Fruit fly (Drosophila melanogaster): ENCODE results near the gene Surf6.
A peak's percentile ranks its signal among the peaks of the same experiment; 100 is the strongest.

Surf6 gene

DNA sequence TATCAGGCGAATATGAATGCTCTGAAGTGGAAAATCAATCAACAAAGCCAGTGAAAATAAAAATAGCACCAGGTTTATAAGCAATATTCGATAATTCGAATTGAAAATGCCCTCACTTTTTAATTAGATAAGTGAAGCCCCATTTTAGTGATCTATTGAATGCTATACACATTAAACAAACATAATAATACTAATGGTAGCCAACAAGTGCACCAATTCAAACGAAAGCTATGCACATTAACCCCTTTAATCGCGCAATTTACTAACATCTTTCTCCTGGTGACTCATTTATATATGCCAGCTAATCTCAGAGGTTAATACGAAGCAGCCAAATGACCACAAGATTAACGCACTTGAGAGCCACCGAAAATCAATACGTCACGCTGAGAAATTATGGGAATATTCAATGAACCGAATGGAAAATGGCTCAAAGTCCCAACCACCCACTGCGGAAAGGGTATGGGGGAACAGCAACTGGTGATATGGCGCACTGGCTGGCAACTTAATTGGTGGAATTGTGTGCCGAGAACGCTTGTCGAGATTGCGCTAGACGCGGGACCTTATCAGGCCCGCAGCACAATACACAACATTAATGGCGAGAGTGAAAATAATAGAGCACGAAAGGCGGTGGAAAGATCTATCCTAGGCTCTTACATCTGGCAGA is 45.2 kb downstream of the Surf6 start (continued):
- TF ChIP-seq Hnf4 (GFP tag; optimal IDR thresholded peaks at IDR 0.05) (peak; percentile 24), foxo (GFP tag; optimal IDR thresholded peaks at IDR 0.05) (peak in 1 of 2 experiments; percentile 27), Vsx2 (GFP tag; optimal IDR thresholded peaks at IDR 0.05; ENCODE audit: partially characterized antibody) (no peak), Abd-B (GFP tag; optimal IDR thresholded peaks at IDR 0.05) (no peak), Jra (GFP tag; optimal IDR thresholded peaks at IDR 0.05) (no peak), woc (GFP tag; optimal IDR thresholded peaks at IDR 0.05) (no peak)

DNA sequence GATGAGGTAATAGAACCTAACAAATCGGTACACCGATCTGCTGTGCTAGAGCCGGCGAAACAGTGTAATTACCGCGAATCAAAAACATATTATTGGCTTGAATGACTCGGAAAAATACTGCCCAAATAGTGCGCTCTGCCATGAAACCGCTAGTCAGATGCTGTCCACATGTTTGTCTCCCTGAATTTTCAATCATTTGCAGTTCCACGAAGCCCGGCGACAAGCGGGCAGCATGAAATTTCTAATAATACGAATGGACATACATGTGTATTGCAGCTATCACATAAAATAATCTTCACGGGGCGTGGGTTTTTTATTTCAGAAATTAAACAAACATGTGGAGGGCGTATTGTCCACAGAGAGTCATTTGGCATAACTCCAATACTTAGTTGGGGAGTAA is 45.7 kb downstream of the Surf6 start:
- TF ChIP-seq psq (GFP tag; optimal IDR thresholded peaks at IDR 0.05) (no peak), jim (GFP tag; optimal IDR thresholded peaks at IDR 0.05) (no peak), foxo (GFP tag; optimal IDR thresholded peaks at IDR 0.05) (no peak), Hnf4 (GFP tag; optimal IDR thresholded peaks at IDR 0.05) (no peak), Abd-B (GFP tag; optimal IDR thresholded peaks at IDR 0.05) (no peak), rgr (GFP tag; optimal IDR thresholded peaks at IDR 0.05) (no peak), sv (GFP tag; optimal IDR thresholded peaks at IDR 0.05) (no peak), ey (GFP tag; optimal IDR thresholded peaks at IDR 0.05) (no peak), CG32264 (GFP tag; optimal IDR thresholded peaks at IDR 0.05) (no peak), sage (GFP tag; optimal IDR thresholded peaks at IDR 0.05) (no peak), woc (GFP tag; optimal IDR thresholded peaks at IDR 0.05) (no peak), pan (optimal IDR thresholded peaks at IDR 0.05) (no peak), dsf (GFP tag; optimal IDR thresholded peaks at IDR 0.05; ENCODE audit: borderline replicate concordance) (no peak), CG9705 (GFP tag; optimal IDR thresholded peaks at IDR 0.05) (no peak), h (GFP tag; optimal IDR thresholded peaks at IDR 0.05) (no peak)

DNA sequence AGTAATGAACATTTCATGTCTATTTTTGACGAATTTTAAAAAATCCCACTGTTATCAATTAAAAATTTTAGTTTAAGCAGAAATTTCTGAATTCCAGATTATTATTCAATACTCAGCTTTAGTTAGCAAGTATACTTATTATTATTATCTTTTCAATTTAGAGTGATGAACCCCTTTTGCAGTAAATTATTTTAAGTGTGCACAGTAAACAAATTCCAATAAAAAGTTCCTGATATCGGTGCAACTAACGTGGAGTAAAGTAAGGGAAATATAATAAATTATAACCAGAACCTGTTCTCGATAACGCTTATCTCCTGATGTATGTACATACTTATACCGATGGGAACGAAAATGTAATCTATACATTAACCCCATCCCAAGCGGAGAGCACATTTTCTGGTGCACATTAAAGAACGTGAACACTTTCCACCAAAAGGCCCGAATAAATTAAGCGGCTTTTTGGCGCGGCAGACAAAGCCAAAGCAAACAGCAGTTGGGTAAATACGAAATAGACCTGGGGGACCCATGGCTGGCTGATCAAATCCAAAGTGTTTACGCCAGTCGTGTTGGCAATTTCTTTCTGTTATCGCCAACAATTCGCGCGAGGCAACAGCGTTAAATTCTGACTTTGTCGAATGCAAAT is 46.5 kb downstream of the Surf6 start:
- TF ChIP-seq sage (GFP tag; optimal IDR thresholded peaks at IDR 0.05), result peak; percentile 67
- peak; percentile 62 to 84 for TF ChIP-seq foxo (GFP tag; optimal IDR thresholded peaks at IDR 0.05)
- no peak for TF ChIP-seq Vsx2 (GFP tag; optimal IDR thresholded peaks at IDR 0.05; ENCODE audit: partially characterized antibody)
- no peak for TF ChIP-seq Abd-B (GFP tag; optimal IDR thresholded peaks at IDR 0.05)
- TF ChIP-seq Hr83 (GFP tag; optimal IDR thresholded peaks at IDR 0.05; ENCODE audit: poor library complexity, severe bottlenecking), result peak; percentile 99
- TF ChIP-seq Hnf4 (GFP tag; optimal IDR thresholded peaks at IDR 0.05), result peak; percentile 90
- TF ChIP-seq GATAd (GFP tag; optimal IDR thresholded peaks at IDR 0.05), result peak; percentile 13
- TF ChIP-seq Jra (GFP tag; optimal IDR thresholded peaks at IDR 0.05), result peak; percentile 81
- TF ChIP-seq Rel (GFP tag; optimal IDR thresholded peaks at IDR 0.05), result peak; percentile 76
- TF ChIP-seq Rel (tag; optimal IDR thresholded peaks at IDR 0.05), result peak; percentile 76
- TF ChIP-seq br (GFP tag; optimal IDR thresholded peaks at IDR 0.05), result peak; percentile 88
- TF ChIP-seq sv (GFP tag; optimal IDR thresholded peaks at IDR 0.05), result no peak
- peak; percentile 82 for TF ChIP-seq CG32264 (GFP tag; optimal IDR thresholded peaks at IDR 0.05)
- TF ChIP-seq lola (GFP tag; optimal IDR thresholded peaks at IDR 0.05), result no peak
- TF ChIP-seq Dfd (GFP tag; optimal IDR thresholded peaks at IDR 0.05), result no peak
- peak; percentile 90 for TF ChIP-seq h (GFP tag; optimal IDR thresholded peaks at IDR 0.05)
- peak; percentile 66 for TF ChIP-seq psq (GFP tag; optimal IDR thresholded peaks at IDR 0.05)
- no peak for TF ChIP-seq woc (GFP tag; optimal IDR thresholded peaks at IDR 0.05)
- TF ChIP-seq fru (GFP tag; optimal IDR thresholded peaks at IDR 0.05), result peak; percentile 74
- TF ChIP-seq dsf (GFP tag; optimal IDR thresholded peaks at IDR 0.05; ENCODE audit: borderline replicate concordance), result peak; percentile 52
- TF ChIP-seq CG9705 (GFP tag; optimal IDR thresholded peaks at IDR 0.05), result peak; percentile 28
- TF ChIP-seq OdsH (GFP tag; optimal IDR thresholded peaks at IDR 0.05), result peak; percentile 90
- no peak for TF ChIP-seq Myc (optimal IDR thresholded peaks at IDR 0.05)
- TF ChIP-seq rgr (GFP tag; optimal IDR thresholded peaks at IDR 0.05), result peak; percentile 90
- TF ChIP-seq usp (GFP tag; optimal IDR thresholded peaks at IDR 0.05), result no peak
- TF ChIP-seq Dif (GFP tag; optimal IDR thresholded peaks at IDR 0.05; ENCODE audit: partially characterized antibody), result no peak
- peak; percentile 38 for TF ChIP-seq ey (GFP tag; optimal IDR thresholded peaks at IDR 0.05)
- TF ChIP-seq tai (GFP tag; optimal IDR thresholded peaks at IDR 0.05), result no peak
- no peak for TF ChIP-seq N (GFP tag; optimal IDR thresholded peaks at IDR 0.05)
- TF ChIP-seq pan (optimal IDR thresholded peaks at IDR 0.05), result no peak
- TF ChIP-seq CrebA (GFP tag; optimal IDR thresholded peaks at IDR 0.05; ENCODE audit: borderline replicate concordance), result no peak
- no peak for TF ChIP-seq dl (GFP tag; optimal IDR thresholded peaks at IDR 0.05; ENCODE audit: insufficient read depth in 1 of 2, partially characterized antibody in 2 of 2)
- peak; percentile 78 for TF ChIP-seq jim (GFP tag; optimal IDR thresholded peaks at IDR 0.05)
- no peak for TF ChIP-seq dmrt93B (GFP tag; optimal IDR thresholded peaks at IDR 0.05)
- peak; percentile 67 for TF ChIP-seq Sp1 (GFP tag; optimal IDR thresholded peaks at IDR 0.05)
- peak; percentile 81 for TF ChIP-seq brk (GFP tag; optimal IDR thresholded peaks at IDR 0.05)

Data from whole organism, wandering third instar larva.